Worm (Caenorhabditis elegans) whole organism, late embryonic: ENCODE data around the gene F43E2.6.

Experiments
- ahr-1 ChIP-seq: sonication (generic microtip); optimal IDR thresholded peaks from 2 replicates; lab custom pipeline; 2016; ENCODE audit warnings: missing genetic modification characterization, missing compliant biosample characterization
- ama-1 ChIP-seq: fragments of 150-350 bp; optimal IDR thresholded peaks from 2 replicates; lab custom pipeline; 2014
- odd-2 ChIP-seq: sonication (generic microtip); optimal IDR thresholded peaks from 2 replicates; lab custom pipeline; 2017; ENCODE audit warnings: antibody characterized with exemption, mild to moderate bottlenecking, missing genetic modification characterization, missing compliant biosample characterization

ce11 chrII:7341572-7342303, 26.9 kb downstream of the F43E2.6 start:
- TF ChIP-seq ahr-1 (tag; lab: Kevin White, UChicago) = no peak
- no peak for TF ChIP-seq ama-1 (lab: Kevin White, UChicago)
- TF ChIP-seq odd-2 (tag; lab: Kevin White, UChicago) = no peak
